Worm (Caenorhabditis elegans): Measurements from ENCODE around the gene F08B12.4.
A peak's percentile ranks its signal among the peaks of the same experiment; 100 is the strongest.

F08B12.4 gene

DNA sequence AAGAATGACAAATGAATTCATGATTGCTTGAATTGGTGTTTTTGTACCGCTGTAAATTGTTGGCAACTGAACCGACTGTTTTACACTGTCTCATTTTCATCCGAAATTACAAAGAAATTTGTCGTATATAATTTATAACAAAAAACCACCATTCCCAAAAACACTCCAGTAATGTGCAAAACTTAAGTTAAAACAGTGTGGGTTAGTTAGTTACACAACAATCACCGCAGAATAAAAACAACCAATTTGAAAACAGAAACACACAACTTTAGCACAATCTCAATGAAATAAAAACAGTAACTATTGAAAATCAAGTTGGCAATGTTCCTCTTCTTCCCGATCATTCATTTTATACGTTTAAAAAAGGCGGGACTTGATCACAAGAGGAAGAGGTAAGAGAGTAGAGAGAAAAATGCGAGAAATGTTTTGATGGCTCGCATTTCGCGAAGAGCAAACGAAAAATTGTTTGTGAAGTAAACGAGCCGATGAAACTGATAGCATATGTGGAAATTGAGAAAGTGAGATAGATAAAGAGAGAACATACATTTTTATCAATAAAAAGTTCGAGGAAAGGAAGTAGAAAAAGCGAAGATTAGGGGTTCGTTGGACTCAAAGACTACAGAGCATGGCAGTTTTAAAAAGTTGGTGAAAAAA, at the start of gene F08B12.4:
Gene F08B12.4, minus strand, starts transcription at position 51 of the 654 bp plus-strand sequence.
- peak; percentile 37 for TF ChIP-seq pqm-1 (tag; optimal IDR thresholded peaks at IDR 0.05)
- no peak for TF ChIP-seq ztf-4 (tag; optimal IDR thresholded peaks at IDR 0.05)
- TF ChIP-seq zag-1 (tag; optimal IDR thresholded peaks at IDR 0.05): no peak
- TF ChIP-seq elt-2 (tag; optimal IDR thresholded peaks at IDR 0.05): peak; percentile 94
- peak; percentile 17 for TF ChIP-seq jun-1 (tag; optimal IDR thresholded peaks at IDR 0.05)
- TF ChIP-seq elt-1 (tag; optimal IDR thresholded peaks at IDR 0.05): no peak
- TF ChIP-seq nhr-237 (tag; optimal IDR thresholded peaks at IDR 0.05): no peak
- TF ChIP-seq ceh-28 (tag; optimal IDR thresholded peaks at IDR 0.05): peak; percentile 29
- no peak for TF ChIP-seq daf-12 (tag; optimal IDR thresholded peaks at IDR 0.05)
- TF ChIP-seq nfya-1 (tag; optimal IDR thresholded peaks at IDR 0.05; ENCODE audit: insufficient read depth): peak; percentile 1
- TF ChIP-seq fos-1 (tag; optimal IDR thresholded peaks at IDR 0.05): no peak
- no peak for TF ChIP-seq aly-2 (tag; optimal IDR thresholded peaks at IDR 0.05)
- TF ChIP-seq fkh-2 (tag; optimal IDR thresholded peaks at IDR 0.05): no peak
- peak; percentile 39 for TF ChIP-seq ama-1 (optimal IDR thresholded peaks at IDR 0.05)
- no peak for TF ChIP-seq elt-3 (tag; optimal IDR thresholded peaks at IDR 0.05)
- no peak for TF ChIP-seq nhr-11 (tag; optimal IDR thresholded peaks at IDR 0.05)
- TF ChIP-seq lin-15B (tag; optimal IDR thresholded peaks at IDR 0.05): no peak
- no peak for TF ChIP-seq ceh-9 (tag; optimal IDR thresholded peaks at IDR 0.05)
- TF ChIP-seq unc-39 (tag; optimal IDR thresholded peaks at IDR 0.05): no peak
- no peak for TF ChIP-seq ceh-82 (tag; optimal IDR thresholded peaks at IDR 0.05)
- TF ChIP-seq pha-4 (tag; optimal IDR thresholded peaks at IDR 0.05): peak; percentile 87
- TF ChIP-seq ceh-16 (tag; optimal IDR thresholded peaks at IDR 0.05): no peak
- TF ChIP-seq tbx-2 (tag; optimal IDR thresholded peaks at IDR 0.05): no peak

DNA sequence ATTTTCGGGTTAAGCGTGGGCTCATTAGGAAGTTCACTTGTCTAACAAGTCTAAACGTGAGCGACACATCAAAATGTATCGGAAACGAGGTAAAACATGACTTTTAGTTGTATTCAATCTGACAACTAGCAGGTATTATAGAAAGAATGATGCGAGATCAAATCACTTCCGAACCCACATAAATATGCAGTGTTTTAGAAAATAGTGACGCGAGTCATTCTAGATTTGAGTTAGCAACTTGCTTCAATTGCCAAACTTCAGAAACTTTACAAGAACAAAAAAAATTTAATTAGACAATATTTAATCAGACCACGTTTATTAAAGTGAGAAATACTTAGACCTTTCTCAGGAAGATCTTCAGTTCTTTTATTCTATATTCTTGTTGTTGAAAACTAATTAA, 49.1 kb upstream of the F08B12.4 start:
- TF ChIP-seq lsy-12 (tag; optimal IDR thresholded peaks at IDR 0.05) (no peak), nhr-11 (tag; optimal IDR thresholded peaks at IDR 0.05) (no peak), sea-2 (GFP tag; optimal IDR thresholded peaks at IDR 0.05) (no peak), ztf-11 (tag; optimal IDR thresholded peaks at IDR 0.05) (no peak)

- TF ChIP-seq hmg-11 (tag; optimal IDR thresholded peaks at IDR 0.05): no peak
- TF ChIP-seq nhr-28 (tag; optimal IDR thresholded peaks at IDR 0.05): no peak
- TF ChIP-seq egl-5 (tag; optimal IDR thresholded peaks at IDR 0.05): no peak
- TF ChIP-seq nhr-43 (tag; optimal IDR thresholded peaks at IDR 0.05; ENCODE audit: poor library complexity, severe bottlenecking): no peak
- no peak for TF ChIP-seq elt-3 (tag; optimal IDR thresholded peaks at IDR 0.05)
- no peak for TF ChIP-seq jun-1 (tag; optimal IDR thresholded peaks at IDR 0.05)
- TF ChIP-seq ceh-82 (tag; optimal IDR thresholded peaks at IDR 0.05): no peak
- TF ChIP-seq pha-4 (tag; optimal IDR thresholded peaks at IDR 0.05): no peak
- TF ChIP-seq egl-27 (tag; optimal IDR thresholded peaks at IDR 0.05): no peak
- TF ChIP-seq nhr-11 (tag; optimal IDR thresholded peaks at IDR 0.05): no peak
- TF ChIP-seq sea-2 (GFP tag; optimal IDR thresholded peaks at IDR 0.05): no peak
Observed at ce11 chrX:11454231-11454630, 46.7 kb upstream of the F08B12.4 start, which contains the start of gene F48C5.2. Gene F48C5.2, minus strand, starts transcription at chrX:11454331.

ce11 chrX:11452316-11452715, 44.8 kb upstream of the F08B12.4 start:
- TF ChIP-seq ceh-9 (tag; optimal IDR thresholded peaks at IDR 0.05): no peak
- peak; percentile 33 for TF ChIP-seq nhr-25 (tag; optimal IDR thresholded peaks at IDR 0.05)

ce11 chrX:11450261-11450660, 42.7 kb upstream of the F08B12.4 start:
- TF ChIP-seq jun-1 (tag; optimal IDR thresholded peaks at IDR 0.05) (no peak), ztf-4 (tag; optimal IDR thresholded peaks at IDR 0.05) (no peak), nhr-25 (tag; optimal IDR thresholded peaks at IDR 0.05) (peak; percentile 53), lin-39 (tag; optimal IDR thresholded peaks at IDR 0.05) (no peak), nhr-23 (tag; optimal IDR thresholded peaks at IDR 0.05) (peak; percentile 25), mml-1 (tag; optimal IDR thresholded peaks at IDR 0.05) (no peak), pqm-1 (tag; optimal IDR thresholded peaks at IDR 0.05) (no peak), ceh-16 (tag; optimal IDR thresholded peaks at IDR 0.05) (no peak), fos-1 (tag; optimal IDR thresholded peaks at IDR 0.05) (no peak), nfya-1 (tag; optimal IDR thresholded peaks at IDR 0.05; ENCODE audit: insufficient read depth) (no peak), elt-3 (tag; optimal IDR thresholded peaks at IDR 0.05) (peak in 2 of 3 experiments; percentile 86 to 93), ceh-28 (tag; optimal IDR thresholded peaks at IDR 0.05) (no peak), R02D3.7 (tag; optimal IDR thresholded peaks at IDR 0.05) (peak; percentile 11)

Data from whole organism, L3 larva.